Worm (Caenorhabditis elegans): ENCODE measurements around the gene C26E6.12.

- TF ChIP-seq fos-1 (tag; optimal IDR thresholded peaks at IDR 0.05) = no peak
- TF ChIP-seq ztf-11 (tag; optimal IDR thresholded peaks at IDR 0.05) = no peak
- TF ChIP-seq aly-2 (tag; optimal IDR thresholded peaks at IDR 0.05) = no peak
- no peak for TF ChIP-seq lsy-2 (tag; optimal IDR thresholded peaks at IDR 0.05)
- no peak for TF ChIP-seq ztf-4 (tag; optimal IDR thresholded peaks at IDR 0.05)
- TF ChIP-seq ama-1 (optimal IDR thresholded peaks at IDR 0.05) = no peak
- TF ChIP-seq ces-1 (GFP tag; optimal IDR thresholded peaks at IDR 0.05) = no peak
Observed at ce11 chrIII:4961281-4961680, 29.2 kb upstream of the C26E6.12 start.

All from whole organism, L1 larva.